Worm (Caenorhabditis elegans) whole organism, early embryonic: ENCODE results near the gene F53F1.6.

ENCODE experiments used
- B0310.2 ChIP-seq: sonication (generic microtip); optimal IDR thresholded peaks from 2 replicates; lab custom pipeline; 2016; ENCODE audit warnings: mild to moderate bottlenecking, missing genetic modification characterization, missing compliant biosample characterization
- F13C5.2 ChIP-seq: sonication (generic microtip); optimal IDR thresholded peaks from 2 replicates; lab custom pipeline; 2017; ENCODE audit warnings: mild to moderate bottlenecking, missing genetic modification characterization, inconsistent platforms, missing compliant biosample characterization
- aly-1 ChIP-seq: sonication (generic microtip); optimal IDR thresholded peaks from 2 replicates; lab custom pipeline; 2016; ENCODE audit warnings: missing genetic modification characterization, missing compliant biosample characterization
- ama-1 ChIP-seq: fragments of 150-350 bp; optimal IDR thresholded peaks from 2 replicates; lab custom pipeline; 2014
- ceh-13 ChIP-seq: fragments of 200-800 bp; sonication (Bioruptor generic); optimal IDR thresholded peaks from 2 replicates; lab custom pipeline; 2018; ENCODE audit warnings: mild to moderate bottlenecking, missing genetic modification characterization, missing compliant biosample characterization
- ceh-36 ChIP-seq: sonication (generic microtip); optimal IDR thresholded peaks from 2 replicates; lab custom pipeline; 2016; ENCODE audit warnings: missing genetic modification characterization, inconsistent platforms, missing compliant biosample characterization
- ets-7 ChIP-seq: sonication (generic microtip); optimal IDR thresholded peaks from 2 replicates; lab custom pipeline; 2016; ENCODE audit warnings: missing genotype, missing genetic modification characterization, missing compliant biosample characterization
- flt-1 ChIP-seq: fragments of 200-800 bp; sonication (Bioruptor generic); IDR thresholded peaks from 2 replicates; pipeline ENCODE4 v1.3.6; 2022; ENCODE audit warnings: missing genetic modification characterization, missing compliant biosample characterization
- hmbx-1 ChIP-seq: sonication (generic microtip); optimal IDR thresholded peaks from 2 replicates; lab custom pipeline; 2016; ENCODE audit warnings: mild to moderate bottlenecking, missing genetic modification characterization, missing compliant biosample characterization
- hmg-4 ChIP-seq: fragments of 200-800 bp; sonication (Bioruptor generic); optimal IDR thresholded peaks from 2 replicates; lab custom pipeline; 2018; ENCODE audit warnings: mild to moderate bottlenecking, missing genetic modification characterization, missing compliant biosample characterization
- hnd-1 ChIP-seq: sonication (generic microtip); optimal IDR thresholded peaks from 2 replicates; lab custom pipeline; 2016; ENCODE audit warnings: missing genetic modification characterization, missing compliant biosample characterization
- pes-1 ChIP-seq: fragments of 200-800 bp; sonication (Bioruptor generic); IDR thresholded peaks from 2 replicates; pipeline ENCODE4 v1.3.6; 2022; ENCODE audit warnings: missing genetic modification reagents, missing genetic modification characterization, missing compliant biosample characterization
- scrt-1 ChIP-seq: fragments of 200-800 bp; sonication (Bioruptor generic); IDR thresholded peaks from 2 replicates; pipeline ENCODE4 v1.3.6; 2022; ENCODE audit warnings: missing genetic modification characterization, missing compliant biosample characterization
- sea-1 ChIP-seq: fragments of 200-800 bp; sonication (Bioruptor generic); conservative IDR thresholded peaks from 2 replicates; pipeline ENCODE4 v1.3.6; 2022; ENCODE audit warnings: missing genetic modification characterization, missing compliant biosample characterization
- tbx-11 ChIP-seq: fragments of 200-800 bp; sonication (Bioruptor generic); IDR thresholded peaks from 2 replicates; pipeline ENCODE4 v1.3.6; 2022; ENCODE audit warnings: missing genetic modification characterization, missing compliant biosample characterization
- tbx-37 ChIP-seq: fragments of 200-800 bp; sonication (Bioruptor generic); conservative IDR thresholded peaks from 2 replicates; pipeline ENCODE4 v1.3.6; 2022; ENCODE audit warnings: missing genetic modification reagents, missing genetic modification characterization, missing compliant biosample characterization
- tra-4 ChIP-seq: sonication (generic microtip); optimal IDR thresholded peaks from 2 replicates; lab custom pipeline; 2017; ENCODE audit warnings: missing genetic modification characterization, missing compliant biosample characterization

The F53F1.6 gene

ce11 chrV:13411225-13411991 lies 6.0 kb downstream of the F53F1.6 start:
- TF ChIP-seq ama-1 (lab: Kevin White, UChicago) (no peak), sea-1 (GFP tag; lab: Robert Waterston, UW) (no peak; the same call in 1 of the 2 replicates), ceh-36 (tag; lab: Kevin White, UChicago) (no peak), tra-4 (tag; lab: Kevin White, UChicago) (no peak), tbx-11 (no peak), scrt-1 (GFP tag; lab: Robert Waterston, UW) (no peak), flt-1 (GFP tag; lab: Robert Waterston, UW) (no peak), hnd-1 (tag; lab: Kevin White, UChicago) (no peak), B0310.2 (tag; lab: Kevin White, UChicago) (no peak), ets-7 (tag; lab: Kevin White, UChicago) (no peak), hmg-4 (GFP tag; lab: Kevin White, UChicago) (no peak), tbx-37 (no peak), ceh-13 (GFP tag; lab: Kevin White, UChicago) (no peak), F13C5.2 (tag; lab: Kevin White, UChicago) (no peak), pes-1 (GFP tag; lab: Robert Waterston, UW) (no peak; the same call in 1 of the 2 replicates), aly-1 (tag; lab: Kevin White, UChicago) (no peak), hmbx-1 (tag; lab: Kevin White, UChicago) (no peak)

- TF ChIP-seq hnd-1 (tag; lab: Kevin White, UChicago) = no peak
- TF ChIP-seq ceh-36 (tag; lab: Kevin White, UChicago) = no peak
These were observed 6.7 kb downstream of the F53F1.6 start, which contains the start of gene F53F1.4 for ce11 chrV:13410688-13411087. Gene F53F1.4, plus strand, starts transcription at chrV:13411077.

ce11 chrV:13409089-13409488 lies 8.3 kb downstream of the F53F1.6 start:
- no peak; the same call in 1 of the 2 replicates for TF ChIP-seq pes-1 (GFP tag; lab: Robert Waterston, UW)
- TF ChIP-seq scrt-1 (GFP tag; lab: Robert Waterston, UW) = no peak
- no peak for TF ChIP-seq aly-1 (tag; lab: Kevin White, UChicago)
- TF ChIP-seq hnd-1 (tag; lab: Kevin White, UChicago) = no peak

- no peak for TF ChIP-seq ama-1 (lab: Kevin White, UChicago)
- no peak for TF ChIP-seq ceh-13 (GFP tag; lab: Kevin White, UChicago)
- no peak for TF ChIP-seq ceh-36 (tag; lab: Kevin White, UChicago)
- TF ChIP-seq hnd-1 (tag; lab: Kevin White, UChicago) = no peak
- TF ChIP-seq hmg-4 (GFP tag; lab: Kevin White, UChicago) = no peak
- TF ChIP-seq F13C5.2 (tag; lab: Kevin White, UChicago) = no peak
- no peak for TF ChIP-seq ets-7 (tag; lab: Kevin White, UChicago)
- no peak for TF ChIP-seq aly-1 (tag; lab: Kevin White, UChicago)
- TF ChIP-seq scrt-1 (GFP tag; lab: Robert Waterston, UW) = no peak
- no peak for TF ChIP-seq B0310.2 (tag; lab: Kevin White, UChicago)
These were observed 9.0 kb downstream of the F53F1.6 start for ce11 chrV:13408440-13408839.

ce11 chrV:13407913-13408312 lies 9.5 kb downstream of the F53F1.6 start, which contains the start of gene F53F1.3:
Gene F53F1.3, plus strand, starts transcription at chrV:13408242.
- TF ChIP-seq hmbx-1 (tag; lab: Kevin White, UChicago) (no peak), hnd-1 (tag; lab: Kevin White, UChicago) (no peak), tbx-37 (no peak), ceh-36 (tag; lab: Kevin White, UChicago) (no peak), B0310.2 (tag; lab: Kevin White, UChicago) (no peak), flt-1 (GFP tag; lab: Robert Waterston, UW) (no peak), aly-1 (tag; lab: Kevin White, UChicago) (no peak), F13C5.2 (tag; lab: Kevin White, UChicago) (no peak), pes-1 (GFP tag; lab: Robert Waterston, UW) (no peak), ets-7 (tag; lab: Kevin White, UChicago) (no peak), tra-4 (tag; lab: Kevin White, UChicago) (no peak), ceh-13 (GFP tag; lab: Kevin White, UChicago) (no peak), tbx-11 (no peak), hmg-4 (GFP tag; lab: Kevin White, UChicago) (no peak), scrt-1 (GFP tag; lab: Robert Waterston, UW) (no peak), sea-1 (GFP tag; lab: Robert Waterston, UW) (no peak), ama-1 (lab: Kevin White, UChicago) (no peak)

ce11 chrV:13406511-13406910 lies 10.9 kb downstream of the F53F1.6 start, which contains the start of gene F53F1.2:
Gene F53F1.2, plus strand, starts transcription at chrV:13406816.
- no peak for TF ChIP-seq B0310.2 (tag; lab: Kevin White, UChicago)
- no peak for TF ChIP-seq F13C5.2 (tag; lab: Kevin White, UChicago)
- TF ChIP-seq hmbx-1 (tag; lab: Kevin White, UChicago) = no peak
- TF ChIP-seq sea-1 (GFP tag; lab: Robert Waterston, UW) = no peak
- no peak for TF ChIP-seq aly-1 (tag; lab: Kevin White, UChicago)
- TF ChIP-seq tbx-11 = no peak
- TF ChIP-seq tbx-37 = no peak
- no peak for TF ChIP-seq hnd-1 (tag; lab: Kevin White, UChicago)
- no peak for TF ChIP-seq ceh-13 (GFP tag; lab: Kevin White, UChicago)
- no peak for TF ChIP-seq tra-4 (tag; lab: Kevin White, UChicago)
- no peak for TF ChIP-seq ama-1 (lab: Kevin White, UChicago)
- no peak for TF ChIP-seq ceh-36 (tag; lab: Kevin White, UChicago)
- TF ChIP-seq hmg-4 (GFP tag; lab: Kevin White, UChicago) = no peak
- TF ChIP-seq flt-1 (GFP tag; lab: Robert Waterston, UW) = no peak
- TF ChIP-seq ets-7 (tag; lab: Kevin White, UChicago) = no peak
- TF ChIP-seq pes-1 (GFP tag; lab: Robert Waterston, UW) = no peak
- TF ChIP-seq scrt-1 (GFP tag; lab: Robert Waterston, UW) = no peak
